Fruit fly (Drosophila melanogaster): ENCODE data around the gene CG31516.

Gene CG31516

dm6 chr3R:4215264-4215993 is 4.5 kb downstream of the CG31516 start, which contains the start of gene CG14636 (continued):
- TF ChIP-seq Nf-YC (tag; optimal IDR thresholded peaks at IDR 0.05), result peak; percentile 75
- peak; percentile 83 for TF ChIP-seq CG11504 (tag; optimal IDR thresholded peaks at IDR 0.05)
- peak; percentile 21 for TF ChIP-seq chn (GFP tag; optimal IDR thresholded peaks at IDR 0.05)
- no peak for TF ChIP-seq hkb (optimal IDR thresholded peaks at IDR 0.05)
- peak; percentile 83 for TF ChIP-seq hkb (GFP tag; IDR thresholded peaks at IDR 0.05)
- TF ChIP-seq CG2199 (GFP tag; IDR thresholded peaks at IDR 0.05), result peak; percentile 63; the same call in 2 of the 3 replicates
- no peak for TF ChIP-seq CG16813 (GFP tag; IDR thresholded peaks at IDR 0.05; ENCODE audit: partially characterized antibody)
- TF ChIP-seq CG30431 (GFP tag; optimal IDR thresholded peaks at IDR 0.05), result peak; percentile 20
- peak; percentile 90 for TF ChIP-seq dysf (GFP tag; IDR thresholded peaks at IDR 0.05)
- TF ChIP-seq E2f1 (GFP tag; IDR thresholded peaks at IDR 0.05), result peak; percentile 74
- peak; percentile 61 for TF ChIP-seq fu2 (GFP tag; optimal IDR thresholded peaks at IDR 0.05)
- TF ChIP-seq CG12391 (tag; optimal IDR thresholded peaks at IDR 0.05), result peak; percentile 47
- TF ChIP-seq al (GFP tag; IDR thresholded peaks at IDR 0.05), result peak; percentile 74
- peak; percentile 47; the same call in 1 of the 2 replicates for TF ChIP-seq ro (GFP tag; IDR thresholded peaks at IDR 0.05)
- no peak for TF ChIP-seq corto (GFP tag; optimal IDR thresholded peaks at IDR 0.05)
- TF ChIP-seq exex (tag; optimal IDR thresholded peaks at IDR 0.05), result no peak
- peak; percentile 54 for TF ChIP-seq CG17328 (GFP tag; IDR thresholded peaks at IDR 0.05)
- peak; percentile 72 for TF ChIP-seq Fer3 (tag; optimal IDR thresholded peaks at IDR 0.05)
- peak; percentile 62 for TF ChIP-seq pho (GFP tag; optimal IDR thresholded peaks at IDR 0.05)
- TF ChIP-seq Rx (GFP tag; IDR thresholded peaks at IDR 0.05), result peak; percentile 60
- peak; percentile 51 for TF ChIP-seq Dip3 (GFP tag; optimal IDR thresholded peaks at IDR 0.05)
- no peak for TF ChIP-seq vfl (GFP tag; optimal IDR thresholded peaks at IDR 0.05)
- no peak for TF ChIP-seq tll (GFP tag; optimal IDR thresholded peaks at IDR 0.05)
- no peak for TF ChIP-seq dan (GFP tag; IDR thresholded peaks at IDR 0.05)
- no peak for TF ChIP-seq CG2202 (tag; optimal IDR thresholded peaks at IDR 0.05)
- peak; percentile 57; the same call in 1 of the 2 replicates for TF ChIP-seq H2.0 (GFP tag; IDR thresholded peaks at IDR 0.05)
- TF ChIP-seq tap (tag; optimal IDR thresholded peaks at IDR 0.05), result peak; percentile 69
- TF ChIP-seq wdn (GFP tag; IDR thresholded peaks at IDR 0.05), result peak; percentile 55; the same call in 1 of the 2 replicates
- peak; percentile 58 for TF ChIP-seq repo (GFP tag; optimal IDR thresholded peaks at IDR 0.05)
- no peak for TF ChIP-seq bigmax (GFP tag; optimal IDR thresholded peaks at IDR 0.05)
- peak; percentile 10 for TF ChIP-seq Blimp-1 (GFP tag; optimal IDR thresholded peaks at IDR 0.05)
- TF ChIP-seq CG8290 (GFP tag; optimal IDR thresholded peaks at IDR 0.05), result no peak
- peak in 1 of 2 experiments; percentile 62 for TF ChIP-seq CG8290 (tag; optimal IDR thresholded peaks at IDR 0.05)
- TF ChIP-seq pros (GFP tag; optimal IDR thresholded peaks at IDR 0.05), result peak; percentile 12
- peak; percentile 68 for TF ChIP-seq CG4282 (GFP tag; optimal IDR thresholded peaks at IDR 0.05)
- no peak for TF ChIP-seq CG33557 (GFP tag; optimal IDR thresholded peaks at IDR 0.05)
- TF ChIP-seq Chrac-16 (GFP tag; optimal IDR thresholded peaks at IDR 0.05), result peak; percentile 63
- peak; percentile 22 for TF ChIP-seq CG12104 (GFP tag; optimal IDR thresholded peaks at IDR 0.05)
- no peak for TF ChIP-seq amos (GFP tag; IDR thresholded peaks at IDR 0.05; ENCODE audit: partially characterized antibody)
- peak; percentile 44 for TF ChIP-seq disco-r (GFP tag; optimal IDR thresholded peaks at IDR 0.05)
- TF ChIP-seq h (optimal IDR thresholded peaks at IDR 0.05), result no peak
- TF ChIP-seq CG2129 (GFP tag; IDR thresholded peaks at IDR 0.05; ENCODE audit: partially characterized antibody), result no peak
- peak; percentile 77 for TF ChIP-seq sens (GFP tag)
- no peak for TF ChIP-seq sc (optimal IDR thresholded peaks at IDR 0.05)
- no peak for TF ChIP-seq sc (GFP tag; optimal IDR thresholded peaks at IDR 0.05)
- no peak for TF ChIP-seq Stat92E (GFP tag; optimal IDR thresholded peaks at IDR 0.05)
- TF ChIP-seq ham (GFP tag; IDR thresholded peaks at IDR 0.05), result peak; percentile 27; the same call in 1 of the 2 replicates
- peak; percentile 78 for TF ChIP-seq CG7839 (tag; optimal IDR thresholded peaks at IDR 0.05)
- no peak for TF ChIP-seq trem (tag; optimal IDR thresholded peaks at IDR 0.05)
- TF ChIP-seq fd102C (GFP tag; optimal IDR thresholded peaks at IDR 0.05), result no peak
